Worm (Caenorhabditis elegans) whole organism, midembryonic: ENCODE data around the gene exos-4.2.

Experiments used
- T22C8.4 ChIP-seq: fragments of 200-800 bp; sonication (Bioruptor generic); IDR thresholded peaks from 2 replicates; pipeline ENCODE4 v1.3.6; 2022; ENCODE audit warnings: missing genetic modification characterization, missing compliant biosample characterization
- cog-1 ChIP-seq: sonication (generic microtip); optimal IDR thresholded peaks from 2 replicates; lab custom pipeline; 2016; ENCODE audit warnings: missing genetic modification characterization, missing compliant biosample characterization
- flt-1 ChIP-seq: fragments of 200-800 bp; sonication (Bioruptor generic); IDR thresholded peaks from 2 replicates; pipeline ENCODE4 v1.3.6; 2022; ENCODE audit warnings: missing genetic modification characterization, missing compliant biosample characterization
- klf-2 ChIP-seq: fragments of 200-800 bp; sonication (Bioruptor generic); conservative IDR thresholded peaks from 2 replicates; pipeline ENCODE4 v1.3.6; 2022; ENCODE audit warnings: missing genetic modification reagents, missing genetic modification characterization, missing compliant biosample characterization
- ref-1 ChIP-seq: fragments of 200-800 bp; sonication (Bioruptor generic); conservative IDR thresholded peaks from 2 replicates; pipeline ENCODE4 v1.3.6; 2022; ENCODE audit warnings: missing genetic modification reagents, missing genetic modification characterization, missing compliant biosample characterization
- tab-1 ChIP-seq: fragments of 200-800 bp; sonication (Bioruptor generic); IDR thresholded peaks from 2 replicates; pipeline ENCODE4 v1.3.6; 2022; ENCODE audit warnings: missing genetic modification characterization, missing compliant biosample characterization

ce11 chrIII:907990-908389 lies 48.0 kb downstream of the exos-4.2 start:
- TF ChIP-seq flt-1 (GFP tag; lab: Robert Waterston, UW) (no peak), tab-1 (GFP tag; lab: Robert Waterston, UW) (no peak), klf-2 (GFP tag; lab: Robert Waterston, UW) (no peak), cog-1 (tag; lab: Kevin White, UChicago) (no peak), ref-1 (GFP tag; lab: Robert Waterston, UW) (no peak), T22C8.4 (GFP tag; lab: Robert Waterston, UW) (no peak)
